Fruit fly (Drosophila melanogaster) whole organism, adult: ENCODE measurements around the gene CG31321.

ENCODE experiments used
- CG7101 ChIP-seq: fragments of 200-800 bp; sonication (Bioruptor generic); optimal IDR thresholded peaks from 2 replicates; lab custom pipeline; 2018; ENCODE audit warnings: missing biosample characterization, mild to moderate bottlenecking, missing genetic modification characterization, moderate library complexity
- kay ChIP-seq: fragments of 200-800 bp; sonication (Bioruptor generic); peaks from one replicate; lab custom pipeline; 2016; ENCODE audit warnings: missing biosample characterization, missing genetic modification characterization, borderline replicate concordance
- pad ChIP-seq: fragments of 200-800 bp; sonication (Bioruptor generic); optimal IDR thresholded peaks from 3 replicates; lab custom pipeline; 2017; ENCODE audit warnings: missing biosample characterization, missing genetic modification characterization, mild to moderate bottlenecking, moderate library complexity, missing genetic modification reagents
- tj ChIP-seq: fragments of 200-800 bp; sonication (Bioruptor generic); optimal IDR thresholded peaks from 3 replicates; lab custom pipeline; 2017; ENCODE audit warnings: missing biosample characterization, mild to moderate bottlenecking, missing genetic modification characterization, moderate library complexity

dm6 chr3R:14311027-14311426 is 865 bp downstream of the CG31321 start:
- TF ChIP-seq pad = no peak
- TF ChIP-seq tj = no peak
- no peak for TF ChIP-seq kay (GFP tag; lab: Kevin White, UChicago)
- TF ChIP-seq CG7101 (tag; lab: Kevin White, UChicago) = no peak
